1 fruit fly cellular context compared by ENCODE assay signal in genomic region chr2L:21102399-21103108, dm6.
TF ChIP-seq lines count a peak whose summit lies in the region.

Gene CG9257, plus strand, starts transcription at chr2L:21102743.

TF ChIP-seq in whole organism, embryonic, 481 proteins besides CTCF, POLR2A, EP300 and RAD21 (continued from another document):
- peak; percentile 7 for TF ChIP-seq CG12155 (GFP tag; optimal IDR thresholded peaks at IDR 0.05; lab: Kevin White, UChicago)
- TF ChIP-seq Dbx (GFP tag; IDR thresholded peaks at IDR 0.05; lab: Robert Waterston, UW), result no peak
- TF ChIP-seq Lhr (GFP tag; optimal IDR thresholded peaks at IDR 0.05; lab: Kevin White, UChicago), result peak; percentile 69
- TF ChIP-seq hkb (optimal IDR thresholded peaks at IDR 0.05; lab: Kevin White, UChicago), result peak; percentile 17
- TF ChIP-seq hkb (GFP tag; IDR thresholded peaks at IDR 0.05; lab: Robert Waterston, UW), result no peak
- TF ChIP-seq ato (GFP tag; IDR thresholded peaks at IDR 0.05; lab: Robert Waterston, UW; ENCODE audit: partially characterized antibody), result no peak
- TF ChIP-seq CG1603 (tag; optimal IDR thresholded peaks at IDR 0.05; lab: Kevin White, UChicago), result no peak
- peak; percentile 99 for TF ChIP-seq CG15514 (GFP tag; optimal IDR thresholded peaks at IDR 0.05; lab: Kevin White, UChicago)
- TF ChIP-seq crc (GFP tag; optimal IDR thresholded peaks at IDR 0.05; lab: Kevin White, UChicago), result no peak
- peak; percentile 28; the same call in 1 of the 3 replicates for TF ChIP-seq CG17361 (GFP tag; IDR thresholded peaks at IDR 0.05; lab: Robert Waterston, UW)
- peak; percentile 90 for TF ChIP-seq grau (tag; optimal IDR thresholded peaks at IDR 0.05; lab: Kevin White, UChicago)
- TF ChIP-seq Xbp1 (GFP tag; optimal IDR thresholded peaks at IDR 0.05; lab: Kevin White, UChicago), result peak; percentile 26
